Fruit fly (Drosophila melanogaster): ENCODE results near the gene rtp.

The rtp gene

DNA sequence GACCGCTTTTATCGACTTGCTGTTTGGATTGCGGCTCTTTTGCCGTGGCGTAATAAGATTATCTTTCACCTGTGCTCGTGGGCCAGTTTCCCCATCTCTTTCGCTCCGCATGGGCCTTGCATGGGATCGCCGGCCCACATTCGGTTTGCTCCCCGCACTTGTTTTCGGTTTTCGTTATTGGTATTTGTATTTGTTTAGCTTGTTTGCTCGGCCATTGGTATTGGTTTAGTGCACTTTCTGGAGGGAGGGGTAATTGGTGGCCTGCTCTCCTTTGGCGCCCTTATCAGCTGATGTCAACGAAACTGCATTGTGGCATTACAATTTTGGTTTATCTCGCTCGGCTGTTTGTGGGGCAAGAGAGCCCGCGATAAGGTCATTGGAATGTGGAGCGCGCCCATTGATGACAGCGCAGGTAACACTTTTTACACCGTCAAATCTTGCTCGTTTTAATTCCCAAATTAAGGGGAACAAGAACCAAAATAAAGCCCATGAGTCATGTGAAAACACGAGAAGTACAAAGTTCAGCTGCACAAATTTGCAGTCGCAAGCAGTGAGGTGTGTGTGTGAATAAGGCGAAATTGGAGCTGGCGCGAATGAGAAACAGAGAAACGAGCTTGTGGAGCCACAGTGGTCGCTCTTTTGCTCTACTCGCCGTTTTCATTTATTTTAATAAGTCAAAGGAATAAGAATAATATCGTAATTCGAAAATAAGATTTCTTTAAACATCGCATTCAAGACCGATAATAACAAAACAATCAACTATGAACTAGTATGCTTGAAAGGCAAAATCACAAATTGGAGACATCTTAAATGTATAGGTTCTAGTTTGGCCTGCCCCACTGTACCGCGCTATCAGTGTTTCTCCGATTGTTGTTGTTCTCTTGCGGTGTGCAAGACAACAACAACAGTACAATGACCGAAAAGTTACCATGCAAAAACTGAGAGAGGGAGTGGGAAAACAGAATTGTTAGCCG is 21.5 kb downstream of the rtp start (continued):
- peak; percentile 98 for TF ChIP-seq chn (GFP tag; optimal IDR thresholded peaks at IDR 0.05)
- peak; percentile 100 for TF ChIP-seq CG2875 (GFP tag; optimal IDR thresholded peaks at IDR 0.05)
- peak; percentile 94 for TF ChIP-seq Hr3 (GFP tag; optimal IDR thresholded peaks at IDR 0.05)
- no peak for TF ChIP-seq CG8478 (optimal IDR thresholded peaks at IDR 0.05)
- TF ChIP-seq CG7745 (tag; optimal IDR thresholded peaks at IDR 0.05) = peak; percentile 98
- no peak for TF ChIP-seq CG3995 (GFP tag; optimal IDR thresholded peaks at IDR 0.05)
- peak; percentile 91 for TF ChIP-seq Ets97D (GFP tag; optimal IDR thresholded peaks at IDR 0.05)
- peak; percentile 100 for TF ChIP-seq kni (GFP tag; optimal IDR thresholded peaks at IDR 0.05)
- peak; percentile 96 for TF ChIP-seq Sox102F (GFP tag; optimal IDR thresholded peaks at IDR 0.05)
- peak; percentile 79; the same call in 1 of the 2 replicates for TF ChIP-seq Atf6 (GFP tag; IDR thresholded peaks at IDR 0.05)
- TF ChIP-seq CG12942 (GFP tag; optimal IDR thresholded peaks at IDR 0.05) = peak; percentile 99
- TF ChIP-seq CG12769 (tag; optimal IDR thresholded peaks at IDR 0.05) = peak; percentile 81
- peak; percentile 97 for TF ChIP-seq en (GFP tag; optimal IDR thresholded peaks at IDR 0.05)
- TF ChIP-seq CG17802 (tag; optimal IDR thresholded peaks at IDR 0.05) = peak; percentile 91
- peak; percentile 97 for TF ChIP-seq ewg (GFP tag; optimal IDR thresholded peaks at IDR 0.05)
- TF ChIP-seq Bgb (GFP tag; IDR thresholded peaks at IDR 0.05; ENCODE audit: partially characterized antibody) = no peak
- peak; percentile 100 for TF ChIP-seq Mes4 (GFP tag; optimal IDR thresholded peaks at IDR 0.05)
- peak; percentile 88 for TF ChIP-seq lilli (GFP tag; optimal IDR thresholded peaks at IDR 0.05)
- TF ChIP-seq CG3163 (GFP tag; optimal IDR thresholded peaks at IDR 0.05) = peak; percentile 93
- TF ChIP-seq CG18262 (tag; optimal IDR thresholded peaks at IDR 0.05) = peak; percentile 95
- peak; percentile 100 for TF ChIP-seq CG11398 (GFP tag; optimal IDR thresholded peaks at IDR 0.05)
- peak; percentile 71 for TF ChIP-seq Rfx (GFP tag; IDR thresholded peaks at IDR 0.05)
- peak; percentile 92 to 97 for TF ChIP-seq Pdp1 (GFP tag; optimal IDR thresholded peaks at IDR 0.05)
- TF ChIP-seq Jarid2 (GFP tag; optimal IDR thresholded peaks at IDR 0.05) = peak; percentile 89
- no peak for TF ChIP-seq vnd (GFP tag; IDR thresholded peaks at IDR 0.05; ENCODE audit: partially characterized antibody)
- TF ChIP-seq br (optimal IDR thresholded peaks at IDR 0.05) = no peak
- peak; percentile 87 for TF ChIP-seq CG11696 (GFP tag; IDR thresholded peaks at IDR 0.05)
- peak; percentile 75; the same call in 1 of the 2 replicates for TF ChIP-seq toy (GFP tag; IDR thresholded peaks at IDR 0.05)
- no peak for TF ChIP-seq bbx (GFP tag; IDR thresholded peaks at IDR 0.05; ENCODE audit: partially characterized antibody)
- TF ChIP-seq CG3726 (GFP tag; IDR thresholded peaks at IDR 0.05) = peak; percentile 94
- TF ChIP-seq CG11093 (GFP tag; IDR thresholded peaks at IDR 0.05) = peak; percentile 93
- TF ChIP-seq CG31224 (GFP tag; IDR thresholded peaks at IDR 0.05) = peak; percentile 74
- peak; percentile 87 for TF ChIP-seq CG17612 (GFP tag; IDR thresholded peaks at IDR 0.05)
- peak; percentile 99 for TF ChIP-seq oc (tag; optimal IDR thresholded peaks at IDR 0.05)
- peak; percentile 98 for TF ChIP-seq CG1603 (tag; optimal IDR thresholded peaks at IDR 0.05)
- peak; percentile 98 for TF ChIP-seq pnt (GFP tag; optimal IDR thresholded peaks at IDR 0.05)
- peak; percentile 88 for TF ChIP-seq crol (GFP tag; IDR thresholded peaks at IDR 0.05)
- TF ChIP-seq org-1 (GFP tag; optimal IDR thresholded peaks at IDR 0.05) = peak; percentile 98
- no peak for TF ChIP-seq ato (GFP tag; IDR thresholded peaks at IDR 0.05; ENCODE audit: partially characterized antibody)
- TF ChIP-seq HLH4C (GFP tag; IDR thresholded peaks at IDR 0.05; ENCODE audit: partially characterized antibody) = no peak; the same call in 2 of the 3 replicates
- no peak for TF ChIP-seq yki (optimal IDR thresholded peaks at IDR 0.05)
- peak; percentile 74 for TF ChIP-seq sug (tag; optimal IDR thresholded peaks at IDR 0.05)
- TF ChIP-seq MESR4 (GFP tag; optimal IDR thresholded peaks at IDR 0.05) = peak; percentile 73
- TF ChIP-seq CG10979 (tag; optimal IDR thresholded peaks at IDR 0.05) = peak; percentile 90
- TF ChIP-seq HmgZ (tag; optimal IDR thresholded peaks at IDR 0.05) = peak; percentile 93
- TF ChIP-seq Mad (GFP tag; optimal IDR thresholded peaks at IDR 0.05) = peak; percentile 99
- peak; percentile 68 for TF ChIP-seq CG30020 (tag; optimal IDR thresholded peaks at IDR 0.05)
- TF ChIP-seq CG4328 (GFP tag; optimal IDR thresholded peaks at IDR 0.05) = peak; percentile 96
- TF ChIP-seq CG11695 (GFP tag; IDR thresholded peaks at IDR 0.05) = peak; percentile 91
